Worm (Caenorhabditis elegans) whole organism, early embryonic: ENCODE data around the gene F55C12.2.

Source experiments
- ama-1 ChIP-seq: fragments of 150-350 bp; optimal IDR thresholded peaks from 2 replicates; lab custom pipeline; 2014
- flt-1 ChIP-seq: fragments of 200-800 bp; sonication (Bioruptor generic); IDR thresholded peaks from 2 replicates; pipeline ENCODE4 v1.3.6; 2022; ENCODE audit warnings: missing genetic modification characterization, missing compliant biosample characterization
- hmg-4 ChIP-seq: fragments of 200-800 bp; sonication (Bioruptor generic); optimal IDR thresholded peaks from 2 replicates; lab custom pipeline; 2018; ENCODE audit warnings: mild to moderate bottlenecking, missing genetic modification characterization, missing compliant biosample characterization
- sea-1 ChIP-seq: fragments of 200-800 bp; sonication (Bioruptor generic); conservative IDR thresholded peaks from 2 replicates; pipeline ENCODE4 v1.3.6; 2022; ENCODE audit warnings: missing genetic modification characterization, missing compliant biosample characterization

DNA sequence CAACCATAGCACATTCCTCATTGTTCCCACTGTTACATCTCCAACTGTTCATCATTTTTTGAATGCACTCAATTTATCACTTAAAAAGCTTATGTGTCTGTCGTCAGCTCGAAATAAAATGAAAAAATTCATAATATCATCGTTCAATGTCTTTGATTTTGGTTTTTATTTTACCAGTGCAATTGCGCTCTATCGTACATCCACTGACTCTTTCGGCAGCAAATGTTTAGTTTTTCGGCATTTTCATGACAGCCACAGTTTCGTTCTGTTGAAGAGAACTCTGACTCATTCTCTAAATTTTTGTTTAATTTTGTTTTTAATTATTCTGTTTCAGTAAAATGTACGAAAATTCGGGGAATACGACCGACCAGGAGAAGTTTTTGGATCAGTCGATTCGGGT is 30.9 kb downstream of the F55C12.2 start, which contains the start of gene vps-35:
- no peak for TF ChIP-seq ama-1 (lab: Kevin White, UChicago)
- no peak for TF ChIP-seq flt-1
- no peak for TF ChIP-seq hmg-4 (GFP tag; lab: Kevin White, UChicago)
- no peak for TF ChIP-seq sea-1 (GFP tag; lab: Robert Waterston, UW)
